Worm (Caenorhabditis elegans): ENCODE results near the gene ZK899.5.

ZK899.5 gene

DNA sequence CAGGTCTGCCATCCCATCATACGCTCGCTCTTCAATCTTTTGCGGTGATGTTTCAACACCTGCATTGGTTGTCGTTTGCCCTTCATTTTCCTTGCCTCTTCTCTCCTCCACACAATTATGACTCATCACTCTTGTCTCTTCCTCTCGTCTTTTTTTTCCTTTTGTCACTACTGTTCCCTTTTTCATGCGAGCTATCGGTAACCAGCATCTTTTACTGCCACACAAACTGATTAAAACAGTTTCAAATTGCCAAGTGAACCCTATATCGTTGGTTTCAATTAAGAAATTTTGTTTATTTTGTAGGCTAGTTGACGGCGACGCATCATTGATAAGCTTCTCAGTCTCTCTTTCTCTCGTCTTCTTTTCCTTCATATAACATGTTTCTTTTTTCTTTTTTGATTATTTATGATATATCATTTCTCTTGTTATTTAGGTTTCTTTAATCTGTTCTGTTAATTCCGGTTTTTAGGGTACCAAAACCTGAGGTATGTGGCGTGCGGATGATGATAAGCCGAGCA, 14.5 kb downstream of the ZK899.5 start, which contains the start of gene ZK899.1:
TSS of gene ZK899.1 (plus strand) at position 468 of the 518 bp plus-strand sequence.
- TF ChIP-seq ceh-8 (GFP tag; optimal IDR thresholded peaks at IDR 0.05) (no peak), fos-1 (tag; optimal IDR thresholded peaks at IDR 0.05) (peak; percentile 8), nhr-20 (tag; optimal IDR thresholded peaks at IDR 0.05) (peak; percentile 1), elt-3 (tag; optimal IDR thresholded peaks at IDR 0.05) (peak in 1 of 6 experiments; percentile 4), dpl-1 (GFP tag; optimal IDR thresholded peaks at IDR 0.05) (no peak), lin-14 (GFP tag; optimal IDR thresholded peaks at IDR 0.05) (peak; percentile 31), jun-1 (tag; optimal IDR thresholded peaks at IDR 0.05) (peak; percentile 4), fkh-10 (GFP tag; optimal IDR thresholded peaks at IDR 0.05) (no peak)

DNA sequence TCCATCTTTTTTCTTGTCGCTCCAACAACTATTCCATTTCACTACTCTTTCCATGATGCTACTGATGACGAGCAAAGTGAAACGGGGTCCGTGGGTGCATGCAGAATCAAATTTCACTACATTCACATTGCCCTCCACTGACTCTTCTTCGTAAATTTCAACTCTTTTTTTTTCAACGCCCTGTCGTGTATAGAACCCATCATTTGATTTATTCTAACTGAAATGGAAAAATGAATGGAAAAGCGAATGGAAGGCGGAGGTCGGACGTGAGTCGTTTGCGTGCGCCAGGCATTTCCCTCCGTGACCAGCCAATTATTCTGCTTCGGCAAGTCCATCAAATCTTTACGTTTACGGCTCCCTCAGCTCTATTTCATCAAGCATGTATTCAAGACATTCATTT, 16.9 kb downstream of the ZK899.5 start:
- TF ChIP-seq lin-14 (GFP tag; optimal IDR thresholded peaks at IDR 0.05) (peak; percentile 56), fkh-10 (GFP tag; optimal IDR thresholded peaks at IDR 0.05) (peak; percentile 73), zag-1 (tag; optimal IDR thresholded peaks at IDR 0.05) (no peak)

DNA sequence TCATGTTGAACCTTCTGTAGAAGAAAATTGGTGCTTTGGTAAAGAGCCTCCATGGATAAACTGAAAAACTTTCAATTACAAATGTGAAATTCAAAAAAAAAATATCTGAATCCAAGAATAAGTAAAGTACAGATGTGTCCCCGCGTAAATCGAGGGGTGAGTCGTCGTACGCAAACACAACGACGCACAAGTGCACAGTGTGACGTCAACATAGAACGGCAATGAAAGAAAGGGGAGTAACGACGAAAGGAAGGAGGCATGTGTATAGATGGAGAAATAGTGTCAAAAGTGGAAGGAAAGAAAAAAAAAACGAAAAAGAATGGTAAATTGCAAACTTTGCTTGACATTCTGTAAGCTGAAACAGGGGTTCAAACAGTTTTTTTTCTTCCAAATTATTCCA, 19.2 kb downstream of the ZK899.5 start, which contains the start of gene memb-1:
TSS of gene memb-1 (minus strand) at position 60 of the 400 bp plus-strand sequence.
- TF ChIP-seq nhr-71 (tag; optimal IDR thresholded peaks at IDR 0.05) (peak; percentile 69), unc-86 (tag; optimal IDR thresholded peaks at IDR 0.05) (peak; percentile 38), dsc-1 (tag; optimal IDR thresholded peaks at IDR 0.05) (peak; percentile 23), lsy-2 (tag; optimal IDR thresholded peaks at IDR 0.05) (peak; percentile 56 to 63), rnt-1 (tag; optimal IDR thresholded peaks at IDR 0.05) (peak; percentile 70), vab-15 (tag; optimal IDR thresholded peaks at IDR 0.05) (no peak), mab-9 (GFP tag; IDR thresholded peaks at IDR 0.05) (no peak), F16B12.6 (tag; optimal IDR thresholded peaks at IDR 0.05) (peak; percentile 96), nhr-77 (tag; optimal IDR thresholded peaks at IDR 0.05) (peak; percentile 8), tbx-2 (tag; optimal IDR thresholded peaks at IDR 0.05) (peak; percentile 42), ceh-88 (GFP tag; IDR thresholded peaks at IDR 0.05) (no peak), unc-98 (GFP tag; IDR thresholded peaks at IDR 0.05) (no peak), nhr-20 (tag; optimal IDR thresholded peaks at IDR 0.05) (peak; percentile 70), nhr-47 (tag; optimal IDR thresholded peaks at IDR 0.05) (peak; percentile 65), irx-1 (tag; optimal IDR thresholded peaks at IDR 0.05) (no peak), skn-1 (tag; optimal IDR thresholded peaks at IDR 0.05) (peak; percentile 28), efl-1 (optimal IDR thresholded peaks at IDR 0.05) (peak; percentile 48 to 51), efl-1 (GFP tag; optimal IDR thresholded peaks at IDR 0.05 in 1 of 2) (peak; percentile 11 to 94), C16A3.4 (tag; optimal IDR thresholded peaks at IDR 0.05) (peak; percentile 66), elt-3 (tag; optimal IDR thresholded peaks at IDR 0.05) (peak in 1 of 6 experiments; percentile 26), fkh-8 (tag; optimal IDR thresholded peaks at IDR 0.05) (peak; percentile 35), aly-2 (tag; optimal IDR thresholded peaks at IDR 0.05) (no peak), mep-1 (tag; optimal IDR thresholded peaks at IDR 0.05) (peak; percentile 86), swsn-7 (tag; optimal IDR thresholded peaks at IDR 0.05) (peak; percentile 65), ztf-11 (tag; optimal IDR thresholded peaks at IDR 0.05) (peak in 1 of 2 experiments; percentile 14), nhr-90 (tag; optimal IDR thresholded peaks at IDR 0.05; ENCODE audit: poor library complexity) (peak; percentile 63), isw-1 (GFP tag; IDR thresholded peaks at IDR 0.05) (peak; percentile 8; the same call in 1 of the 2 replicates), pqm-1 (tag; optimal IDR thresholded peaks at IDR 0.05) (no peak), mdl-1 (tag; optimal IDR thresholded peaks at IDR 0.05) (peak in 1 of 2 experiments; percentile 70), xbp-1 (tag; optimal IDR thresholded peaks at IDR 0.05) (peak; percentile 100), lin-14 (GFP tag; optimal IDR thresholded peaks at IDR 0.05) (peak; percentile 84), unc-130 (tag; optimal IDR thresholded peaks at IDR 0.05) (peak; percentile 20), dpl-1 (GFP tag; optimal IDR thresholded peaks at IDR 0.05) (peak in 2 of 3 experiments; percentile 43 to 50), fos-1 (tag; optimal IDR thresholded peaks at IDR 0.05) (peak; percentile 45), jun-1 (tag; optimal IDR thresholded peaks at IDR 0.05) (peak; percentile 45), nhr-85 (tag) (peak; percentile 65), snu-23 (GFP tag; optimal IDR thresholded peaks at IDR 0.05) (peak; percentile 77), ceh-82 (tag; optimal IDR thresholded peaks at IDR 0.05) (peak; percentile 43 to 60 (median 55)), lin-35 (GFP tag; optimal IDR thresholded peaks at IDR 0.05) (peak; percentile 30 to 79), blmp-1 (tag; optimal IDR thresholded peaks at IDR 0.05) (peak; percentile 78), lin-39 (tag; optimal IDR thresholded peaks at IDR 0.05) (no peak)
